Worm (Caenorhabditis elegans) whole organism, young adult: ENCODE results near the gene Y39B6A.10.

Experiments
- C06A6.2 ChIP-seq: fragments of 200-800 bp; sonication (Bioruptor generic); conservative IDR thresholded peaks from 2 replicates; pipeline ENCODE4 v1.3.6; 2022; ENCODE audit warnings: missing genetic modification characterization, missing compliant biosample characterization
- C17E4.6 ChIP-seq: fragments of 200-800 bp; sonication (Bioruptor generic); IDR thresholded peaks from 2 replicates; pipeline ENCODE4 v1.3.6; 2022; ENCODE audit warnings: missing genetic modification reagents, missing genetic modification characterization, missing compliant biosample characterization
- F33H1.4 ChIP-seq: fragments of 200-800 bp; sonication (Bioruptor generic); IDR thresholded peaks from 2 replicates; pipeline ENCODE4 v1.3.6; 2022; ENCODE audit warnings: missing genetic modification reagents, missing genetic modification characterization, missing compliant biosample characterization
- F37B4.10 ChIP-seq: fragments of 200-800 bp; sonication (Bioruptor generic); IDR thresholded peaks from 2 replicates; pipeline ENCODE4 v1.3.6; 2022; ENCODE audit warnings: missing genetic modification characterization, missing compliant biosample characterization
- F39B2.1 ChIP-seq: fragments of 200-800 bp; sonication (Bioruptor generic); IDR thresholded peaks from 2 replicates; pipeline ENCODE4 v1.3.6; 2022; ENCODE audit warnings: missing genetic modification reagents, missing genetic modification characterization, missing compliant biosample characterization
- T07F8.4 ChIP-seq: sonication (generic microtip); optimal IDR thresholded peaks from 2 replicates; lab custom pipeline; 2016; ENCODE audit warnings: mild to moderate bottlenecking, missing genetic modification characterization, moderate library complexity, missing compliant biosample characterization
- Y53F4B.3 ChIP-seq: fragments of 200-800 bp; sonication (Bioruptor generic); IDR thresholded peaks from 2 replicates; pipeline ENCODE4 v1.3.6; 2022; ENCODE audit warnings: missing genetic modification reagents, missing genetic modification characterization, missing compliant biosample characterization
- Y56A3A.18 ChIP-seq: fragments of 200-800 bp; sonication (Bioruptor generic); IDR thresholded peaks from 2 replicates; pipeline ENCODE4 v1.3.6; 2022; ENCODE audit warnings: missing genetic modification reagents, missing genetic modification characterization, missing compliant biosample characterization
- Y95B8A.8 ChIP-seq: fragments of 200-800 bp; sonication (Bioruptor generic); IDR thresholded peaks from 2 replicates; pipeline ENCODE4 v1.3.6; 2022; ENCODE audit warnings: missing genetic modification reagents, missing genetic modification characterization, missing compliant biosample characterization
- ZK185.1 ChIP-seq: sonication (generic microtip); optimal IDR thresholded peaks from 2 replicates; lab custom pipeline; 2016; ENCODE audit warnings: mild to moderate bottlenecking, missing genetic modification characterization, missing compliant biosample characterization; ENCODE audit not compliant: poor library complexity, severe bottlenecking
- attf-3 ChIP-seq: fragments of 200-800 bp; sonication (Bioruptor generic); conservative IDR thresholded peaks from 2 replicates; pipeline ENCODE4 v1.3.6; 2022; ENCODE audit warnings: missing genetic modification reagents, missing genetic modification characterization, missing compliant biosample characterization
- bed-1 ChIP-seq: fragments of 200-800 bp; sonication (Bioruptor generic); IDR thresholded peaks from 2 replicates; pipeline ENCODE4 v1.3.6; 2022; ENCODE audit warnings: missing genetic modification reagents, missing genetic modification characterization, missing compliant biosample characterization
- bed-2 ChIP-seq: fragments of 200-800 bp; sonication (Bioruptor generic); IDR thresholded peaks from 2 replicates; pipeline ENCODE4 v1.3.6; 2022; ENCODE audit warnings: missing genetic modification reagents, missing genetic modification characterization, missing compliant biosample characterization
- cebp-2 ChIP-seq: fragments of 200-800 bp; sonication (Bioruptor generic); IDR thresholded peaks from 2 replicates; pipeline ENCODE4 v1.3.6; 2022; ENCODE audit warnings: missing genetic modification characterization, missing compliant biosample characterization
- ceh-100 ChIP-seq: fragments of 200-800 bp; sonication (Bioruptor generic); IDR thresholded peaks from 2 replicates; pipeline ENCODE4 v1.3.6; 2022; ENCODE audit warnings: missing genetic modification reagents, missing genetic modification characterization, missing compliant biosample characterization
- ceh-58 ChIP-seq: fragments of 200-800 bp; sonication (Bioruptor generic); IDR thresholded peaks from 2 replicates; pipeline ENCODE4 v1.3.6; 2022; ENCODE audit warnings: missing genetic modification characterization, missing compliant biosample characterization
- ceh-79 ChIP-seq: sonication (generic microtip); optimal IDR thresholded peaks from 2 replicates; lab custom pipeline; 2017; ENCODE audit warnings: mild to moderate bottlenecking, missing genetic modification characterization, missing compliant biosample characterization
- ceh-91 ChIP-seq: fragments of 200-800 bp; sonication (Bioruptor generic); IDR thresholded peaks from 2 replicates; pipeline ENCODE4 v1.3.6; 2022; ENCODE audit warnings: missing genetic modification reagents, missing genetic modification characterization, missing compliant biosample characterization
- chd-7 ChIP-seq: sonication (generic microtip); optimal IDR thresholded peaks from 2 replicates; lab custom pipeline; 2016; ENCODE audit warnings: mild to moderate bottlenecking, missing genetic modification characterization, moderate library complexity, missing compliant biosample characterization
- dpff-1 ChIP-seq: sonication (generic microtip); optimal IDR thresholded peaks from 2 replicates; lab custom pipeline; 2017; ENCODE audit warnings: mild to moderate bottlenecking, missing genetic modification characterization, missing compliant biosample characterization
- efl-1 ChIP-seq: fragments of 150-350 bp; optimal IDR thresholded peaks from 2 replicates; lab custom pipeline; 2014; ENCODE audit warnings: missing biosample characterization, missing genetic modification reagents, missing genetic modification characterization
- egrh-3 ChIP-seq: fragments of 200-800 bp; sonication (Bioruptor generic); IDR thresholded peaks from 2 replicates; pipeline ENCODE4 v1.3.6; 2022; ENCODE audit warnings: missing genetic modification reagents, missing genetic modification characterization, missing compliant biosample characterization
- ets-4 ChIP-seq: fragments of 200-800 bp; sonication (Bioruptor generic); optimal IDR thresholded peaks from 2 replicates; lab custom pipeline; 2018; ENCODE audit warnings: mild to moderate bottlenecking, missing genetic modification characterization, missing compliant biosample characterization
- fkh-3 ChIP-seq: sonication (generic microtip); optimal IDR thresholded peaks from 2 replicates; lab custom pipeline; 2016; ENCODE audit warnings: mild to moderate bottlenecking, missing genetic modification characterization, missing compliant biosample characterization
- him-1 ChIP-seq: sonication (generic microtip); optimal IDR thresholded peaks from 2 replicates; lab custom pipeline; 2016; ENCODE audit warnings: missing genotype, missing genetic modification reagents, missing genetic modification characterization, missing compliant biosample characterization
- hlh-26 ChIP-seq: fragments of 200-800 bp; sonication (Bioruptor generic); conservative IDR thresholded peaks from 2 replicates; pipeline ENCODE4 v1.3.6; 2022; ENCODE audit warnings: missing genetic modification reagents, missing genetic modification characterization, missing compliant biosample characterization
- lag-1 ChIP-seq: fragments of 200-800 bp; sonication (Bioruptor generic); IDR thresholded peaks from 2 replicates; pipeline ENCODE4 v1.3.6; 2022; ENCODE audit warnings: missing genetic modification reagents, missing genetic modification characterization, missing compliant biosample characterization
- let-526 ChIP-seq: fragments of 200-800 bp; sonication (Bioruptor generic); IDR thresholded peaks from 2 replicates; pipeline ENCODE4 v1.3.6; 2022; ENCODE audit warnings: missing genetic modification reagents, missing genetic modification characterization, missing compliant biosample characterization
- mcd-1 ChIP-seq: fragments of 200-800 bp; sonication (Bioruptor generic); IDR thresholded peaks from 2 replicates; pipeline ENCODE4 v1.3.6; 2022; ENCODE audit warnings: missing genetic modification reagents, missing genetic modification characterization, missing compliant biosample characterization
- mes-4 ChIP-seq: sonication (generic microtip); optimal IDR thresholded peaks from 2 replicates; lab custom pipeline; 2016; ENCODE audit warnings: missing genotype, missing genetic modification characterization, missing compliant biosample characterization
- nfya-2 ChIP-seq: fragments of 200-800 bp; sonication (Bioruptor generic); IDR thresholded peaks from 2 replicates; pipeline ENCODE4 v1.3.6; 2022; ENCODE audit warnings: missing genetic modification reagents, missing genetic modification characterization, missing compliant biosample characterization
- nhr-179 ChIP-seq: sonication (generic microtip); optimal IDR thresholded peaks from 2 replicates; lab custom pipeline; 2016; ENCODE audit warnings: mild to moderate bottlenecking, missing genetic modification characterization, missing compliant biosample characterization
- nhr-80 ChIP-seq: sonication (generic microtip); optimal IDR thresholded peaks from 2 replicates; lab custom pipeline; 2016; ENCODE audit warnings: missing genetic modification characterization, missing compliant biosample characterization
- pbrm-1 ChIP-seq: fragments of 200-800 bp; sonication (Bioruptor generic); IDR thresholded peaks from 2 replicates; pipeline ENCODE4 v1.3.6; 2022; ENCODE audit warnings: missing genetic modification reagents, missing genetic modification characterization, missing compliant biosample characterization
- pha-4 ChIP-seq: fragments of 150-350 bp; sonication (generic microtip); optimal IDR thresholded peaks from 2 replicates; lab custom pipeline; 2014; ENCODE audit warnings: missing biosample characterization, missing genetic modification reagents, missing genetic modification characterization
- rec-8 ChIP-seq, 2 experiments: sonication (generic microtip); optimal IDR thresholded peaks; 2 replicates each; lab custom pipeline; 2016; ENCODE audit warnings: mild to moderate bottlenecking in 2 of 2, missing genetic modification characterization in 2 of 2, missing genetic modification reagents in 2 of 2, missing genotype in 2 of 2, missing biosample characterization in 1 of 2, missing compliant biosample characterization in 1 of 2, moderate library complexity in 1 of 2
- rpc-1 ChIP-seq, 2 experiments: fragments of 150-350 bp in 1 of 2; sonication (generic microtip) in 1 of 2; optimal IDR thresholded peaks; 2 replicates each; lab custom pipeline; 2014 to 2018; ENCODE audit warnings: missing biosample characterization in 1 of 2, missing genetic modification characterization in 1 of 2, missing genetic modification reagents in 1 of 2, missing genotype in 1 of 2
- tbx-9 ChIP-seq: sonication (generic microtip); optimal IDR thresholded peaks from 2 replicates; lab custom pipeline; 2016; ENCODE audit warnings: borderline replicate concordance, missing genetic modification characterization, inconsistent platforms, missing compliant biosample characterization
- ztf-22 ChIP-seq: fragments of 200-800 bp; sonication (Bioruptor generic); optimal IDR thresholded peaks from 2 replicates; lab custom pipeline; 2018; ENCODE audit warnings: mild to moderate bottlenecking, missing genetic modification characterization, moderate library complexity, missing compliant biosample characterization
- ztf-25 ChIP-seq: fragments of 200-800 bp; sonication (Bioruptor generic); IDR thresholded peaks from 2 replicates; pipeline ENCODE4 v1.3.6; 2022; ENCODE audit warnings: missing genetic modification reagents, missing genetic modification characterization, missing compliant biosample characterization
- ztf-6 ChIP-seq: fragments of 200-800 bp; sonication (Bioruptor generic); IDR thresholded peaks from 2 replicates; pipeline ENCODE4 v1.3.6; 2022; ENCODE audit warnings: missing genetic modification reagents, missing genetic modification characterization, missing compliant biosample characterization

The Y39B6A.10 gene

DNA sequence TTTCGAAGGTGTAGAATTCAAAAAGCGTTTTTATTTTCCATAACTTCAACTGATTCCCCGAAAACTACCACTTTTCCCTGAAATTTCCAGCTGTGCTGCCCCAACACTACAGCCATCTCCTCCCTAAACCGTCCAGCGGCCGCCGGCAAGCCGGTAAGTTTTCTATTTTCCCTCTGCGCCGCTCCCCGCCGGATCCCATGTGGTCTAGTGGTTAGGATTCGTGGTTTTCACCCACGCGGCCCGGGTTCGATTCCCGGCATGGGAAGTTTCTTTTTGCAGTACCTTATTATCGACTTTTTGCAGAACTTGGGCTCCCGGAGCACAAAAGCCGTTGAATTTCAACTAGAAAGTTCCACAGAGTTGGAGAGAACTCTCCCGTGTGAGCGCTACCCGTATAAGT is 9.2 kb upstream of the Y39B6A.10 start (continued):
- TF ChIP-seq lag-1 = no peak
- no peak for TF ChIP-seq F33H1.4
- TF ChIP-seq Y95B8A.8 (GFP tag; lab: Robert Waterston, UW) = no peak
- no peak for TF ChIP-seq ets-4 (GFP tag; lab: Kevin White, UChicago)
- no peak for TF ChIP-seq ceh-58 (GFP tag; lab: Robert Waterston, UW)
- TF ChIP-seq mcd-1 (GFP tag; lab: Robert Waterston, UW) = peak; percentile 54
- TF ChIP-seq bed-2 (GFP tag; lab: Robert Waterston, UW) = 0 out of 2 replicates have a peak, but pooled peaks have one; percentile 35
- TF ChIP-seq mes-4 (tag; lab: Kevin White, UChicago) = no peak
- no peak for TF ChIP-seq cebp-2
- no peak for TF ChIP-seq F37B4.10
- TF ChIP-seq tbx-9 (tag; lab: Kevin White, UChicago) = no peak
- TF ChIP-seq pbrm-1 (GFP tag; lab: Robert Waterston, UW) = no peak
- no peak for TF ChIP-seq pha-4
- peak; percentile 5 for TF ChIP-seq nhr-179
- TF ChIP-seq attf-3 (GFP tag; lab: Robert Waterston, UW) = 0 out of 2 replicates have a peak, but pooled peaks have one; percentile 28
- TF ChIP-seq T07F8.4 (tag; lab: Kevin White, UChicago) = no peak
- TF ChIP-seq ztf-25 (GFP tag; lab: Robert Waterston, UW) = 0 out of 2 replicates have a peak, but pooled peaks have one; percentile 65
- no peak for TF ChIP-seq Y53F4B.3 (GFP tag; lab: Robert Waterston, UW)
- no peak for TF ChIP-seq ZK185.1 (tag; lab: Kevin White, UChicago)
- TF ChIP-seq nhr-80 = no peak
- no peak for TF ChIP-seq fkh-3
- TF ChIP-seq let-526 (GFP tag; lab: Robert Waterston, UW) = no peak
- TF ChIP-seq egrh-3 = peak; percentile 65
- peak; percentile 2 for TF ChIP-seq him-1 (tag; lab: Kevin White, UChicago)
- no peak for TF ChIP-seq C17E4.6 (GFP tag; lab: Robert Waterston, UW)
- TF ChIP-seq chd-7 (tag; lab: Kevin White, UChicago) = no peak
- TF ChIP-seq ceh-91 (GFP tag; lab: Robert Waterston, UW) = no peak
- no peak for TF ChIP-seq nfya-2 (GFP tag; lab: Robert Waterston, UW)
- TF ChIP-seq ceh-79 = no peak
- TF ChIP-seq efl-1 (GFP tag; lab: Kevin White, UChicago) = no peak
- no peak for TF ChIP-seq bed-1 (GFP tag; lab: Robert Waterston, UW)
- TF ChIP-seq dpff-1 (tag; lab: Kevin White, UChicago) = no peak
- TF ChIP-seq F39B2.1 (GFP tag; lab: Robert Waterston, UW) = no peak
- TF ChIP-seq ceh-100 (GFP tag; lab: Robert Waterston, UW) = peak; percentile 48
- peak; percentile 58 for TF ChIP-seq rpc-1 (optimal IDR thresholded peaks at IDR 0.05; lab: Kevin White, UChicago)
- TF ChIP-seq rpc-1 (tag; optimal IDR thresholded peaks at IDR 0.05; lab: Kevin White, UChicago) = peak; percentile 72
- no peak for TF ChIP-seq ztf-22 (GFP tag; lab: Kevin White, UChicago)
- no peak for TF ChIP-seq hlh-26 (GFP tag; lab: Robert Waterston, UW)
- TF ChIP-seq, all 124 proteins: peak for 18

DNA sequence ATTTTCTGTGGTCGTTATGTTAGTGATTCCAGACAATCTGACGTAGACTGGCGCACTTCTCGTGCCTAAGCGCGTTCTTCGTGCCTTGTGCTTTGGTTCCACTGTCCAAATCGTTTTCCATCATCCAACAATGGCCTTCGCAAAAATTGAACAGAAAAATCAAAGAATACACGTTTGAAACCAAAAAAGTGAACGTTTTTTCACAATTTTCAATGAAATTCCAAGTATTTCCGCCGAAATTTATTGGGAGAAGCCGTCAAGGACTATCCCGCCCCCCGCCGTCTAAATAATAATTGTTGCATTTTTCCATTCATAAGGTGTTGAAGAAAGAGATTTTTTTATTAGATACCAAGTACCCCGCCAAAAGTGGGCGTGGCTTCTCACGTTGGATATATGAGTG is 7.1 kb upstream of the Y39B6A.10 start, which contains the start of gene cpg-23:
Gene cpg-23 (plus strand): TSS at position 301 of the 400 bp plus-strand sequence.
- TF ChIP-seq Y56A3A.18 (GFP tag; lab: Robert Waterston, UW) (no peak), ztf-22 (GFP tag; lab: Kevin White, UChicago) (no peak), C06A6.2 (GFP tag; lab: Robert Waterston, UW) (no peak), rec-8 (tag; optimal IDR thresholded peaks at IDR 0.05; lab: Kevin White, UChicago) (no peak), C17E4.6 (GFP tag; lab: Robert Waterston, UW) (no peak), ztf-6 (GFP tag; lab: Robert Waterston, UW) (no peak), bed-1 (GFP tag; lab: Robert Waterston, UW) (no peak)
